Worm (Caenorhabditis elegans) whole organism, L1 larva: Measurements from ENCODE around the gene F45D3.2.

Experiments
- C16A3.4 ChIP-seq: fragments of 150-350 bp; optimal IDR thresholded peaks from 2 replicates; lab custom pipeline; 2014; ENCODE audit warnings: missing biosample characterization, missing genetic modification characterization
- alr-1 ChIP-seq: fragments of 200-800 bp; sonication (Bioruptor generic); optimal IDR thresholded peaks from 2 replicates; lab custom pipeline; 2018; ENCODE audit warnings: borderline replicate concordance, mild to moderate bottlenecking, missing genetic modification characterization, missing compliant biosample characterization
- hlh-4 ChIP-seq: sonication (generic microtip); optimal IDR thresholded peaks from 2 replicates; lab custom pipeline; 2016; ENCODE audit warnings: mild to moderate bottlenecking, missing genetic modification characterization, missing compliant biosample characterization
- lin-13 ChIP-seq: fragments of 150-350 bp; optimal IDR thresholded peaks from 2 replicates; lab custom pipeline; 2014; ENCODE audit warnings: missing biosample characterization, missing genetic modification reagents, missing genetic modification characterization
- nhr-237 ChIP-seq: fragments of 150-350 bp; optimal IDR thresholded peaks from 2 replicates; lab custom pipeline; 2014; ENCODE audit warnings: missing biosample characterization, missing genetic modification characterization
- tbx-2 ChIP-seq: sonication (generic microtip); optimal IDR thresholded peaks from 2 replicates; lab custom pipeline; 2016; ENCODE audit warnings: missing genetic modification characterization, missing compliant biosample characterization
- tlp-1 ChIP-seq: fragments of 150-350 bp; optimal IDR thresholded peaks from 2 replicates; lab custom pipeline; 2014; ENCODE audit warnings: missing biosample characterization, missing genetic modification characterization
- unc-130 ChIP-seq: fragments of 150-350 bp; optimal IDR thresholded peaks from 2 replicates; lab custom pipeline; 2017; ENCODE audit warnings: missing biosample characterization, missing genetic modification characterization, inconsistent platforms

- no peak for TF ChIP-seq alr-1 (tag; lab: Kevin White, UChicago)
- TF ChIP-seq hlh-4 (tag; lab: Kevin White, UChicago) = no peak
- no peak for TF ChIP-seq unc-130
- no peak for TF ChIP-seq lin-13 (GFP tag; lab: Kevin White, UChicago)
- no peak for TF ChIP-seq tbx-2 (tag; lab: Kevin White, UChicago)
- no peak for TF ChIP-seq tlp-1 (tag; lab: Kevin White, UChicago)
- TF ChIP-seq C16A3.4 = no peak
- no peak for TF ChIP-seq nhr-237 (tag; lab: Kevin White, UChicago)
Observed at ce11 chrV:12550755-12551154, 9.9 kb downstream of the F45D3.2 start.
